Fruit fly (Drosophila melanogaster) S2 (cell line): ENCODE results near the gene CG7542.

Experiments
- CG8478 ChIP-seq: fragments of >200 bp; optimal IDR thresholded peaks from 2 replicates; lab custom pipeline; 2018
- CTCF ChIP-seq, 2 experiments: fragments of >200 bp; optimal IDR thresholded peaks; 2 replicates each; lab custom pipeline; 2018

The CG7542 gene

dm6 chr3L:17569737-17570546, 20.3 kb downstream of the CG7542 start:
- no peak for TF ChIP-seq CTCF (optimal IDR thresholded peaks at IDR 0.05; lab: Kevin White, UChicago)

dm6 chr3L:17570547-17570873, 20.9 kb downstream of the CG7542 start:
- TF ChIP-seq CTCF (optimal IDR thresholded peaks at IDR 0.05; lab: Kevin White, UChicago) (no peak), CG8478 (lab: Kevin White, UChicago) (no peak)

- TF ChIP-seq CG8478 (lab: Kevin White, UChicago) (no peak), CTCF (optimal IDR thresholded peaks at IDR 0.05; lab: Kevin White, UChicago) (no peak)
Measured at dm6 chr3L:17572090-17572489, 22.5 kb downstream of the CG7542 start.

- TF ChIP-seq CTCF (optimal IDR thresholded peaks at IDR 0.05; lab: Kevin White, UChicago) = no peak
- no peak for TF ChIP-seq CG8478 (lab: Kevin White, UChicago)
Measured at dm6 chr3L:17573823-17574222, 24.2 kb downstream of the CG7542 start.

dm6 chr3L:17576093-17576885, 26.7 kb downstream of the CG7542 start:
- TF ChIP-seq CTCF (optimal IDR thresholded peaks at IDR 0.05; lab: Kevin White, UChicago) = no peak
- TF ChIP-seq CG8478 (lab: Kevin White, UChicago) = no peak

- TF ChIP-seq CG8478 (lab: Kevin White, UChicago) = no peak
- TF ChIP-seq CTCF (optimal IDR thresholded peaks at IDR 0.05; lab: Kevin White, UChicago) = no peak
Measured at dm6 chr3L:17576886-17577271, 27.3 kb downstream of the CG7542 start.

- no peak for TF ChIP-seq CTCF (optimal IDR thresholded peaks at IDR 0.05; lab: Kevin White, UChicago)
- peak; percentile 21 for TF ChIP-seq CG8478 (lab: Kevin White, UChicago)
Measured at dm6 chr3L:17577530-17578351, 28.1 kb downstream of the CG7542 start.

dm6 chr3L:17578413-17578812, 28.8 kb downstream of the CG7542 start:
- TF ChIP-seq CG8478 (lab: Kevin White, UChicago) (no peak), CTCF (optimal IDR thresholded peaks at IDR 0.05; lab: Kevin White, UChicago) (no peak)

dm6 chr3L:17579121-17579520, 29.5 kb downstream of the CG7542 start:
- TF ChIP-seq CTCF (optimal IDR thresholded peaks at IDR 0.05; lab: Kevin White, UChicago) (peak; percentile 73 to 78), CG8478 (lab: Kevin White, UChicago) (no peak)

- TF ChIP-seq CTCF (optimal IDR thresholded peaks at IDR 0.05; lab: Kevin White, UChicago) = peak in 1 of 2 experiments; percentile 56
- TF ChIP-seq CG8478 (lab: Kevin White, UChicago) = no peak
Measured at dm6 chr3L:17579626-17580025, 30.0 kb downstream of the CG7542 start.

dm6 chr3L:17584718-17585117, 35.1 kb downstream of the CG7542 start:
- no peak for TF ChIP-seq CG8478 (lab: Kevin White, UChicago)

- TF ChIP-seq CG8478 (lab: Kevin White, UChicago) = no peak
- TF ChIP-seq CTCF (optimal IDR thresholded peaks at IDR 0.05; lab: Kevin White, UChicago) = no peak
Measured at dm6 chr3L:17586370-17587048, 36.9 kb downstream of the CG7542 start.

- no peak for TF ChIP-seq CG8478 (lab: Kevin White, UChicago)
- TF ChIP-seq CTCF (optimal IDR thresholded peaks at IDR 0.05; lab: Kevin White, UChicago) = no peak
Measured at dm6 chr3L:17587292-17587691, 37.7 kb downstream of the CG7542 start.

- TF ChIP-seq CTCF (optimal IDR thresholded peaks at IDR 0.05; lab: Kevin White, UChicago) (no peak), CG8478 (lab: Kevin White, UChicago) (no peak)
Measured at dm6 chr3L:17587897-17588296, 38.3 kb downstream of the CG7542 start.
